Worm (Caenorhabditis elegans): ENCODE measurements around the gene col-105.

Gene col-105

ce11 chrIV:1310337-1310736 lies 48.7 kb downstream of the col-105 start:
- no peak for TF ChIP-seq unc-62 (GFP tag; optimal IDR thresholded peaks at IDR 0.05)

DNA sequence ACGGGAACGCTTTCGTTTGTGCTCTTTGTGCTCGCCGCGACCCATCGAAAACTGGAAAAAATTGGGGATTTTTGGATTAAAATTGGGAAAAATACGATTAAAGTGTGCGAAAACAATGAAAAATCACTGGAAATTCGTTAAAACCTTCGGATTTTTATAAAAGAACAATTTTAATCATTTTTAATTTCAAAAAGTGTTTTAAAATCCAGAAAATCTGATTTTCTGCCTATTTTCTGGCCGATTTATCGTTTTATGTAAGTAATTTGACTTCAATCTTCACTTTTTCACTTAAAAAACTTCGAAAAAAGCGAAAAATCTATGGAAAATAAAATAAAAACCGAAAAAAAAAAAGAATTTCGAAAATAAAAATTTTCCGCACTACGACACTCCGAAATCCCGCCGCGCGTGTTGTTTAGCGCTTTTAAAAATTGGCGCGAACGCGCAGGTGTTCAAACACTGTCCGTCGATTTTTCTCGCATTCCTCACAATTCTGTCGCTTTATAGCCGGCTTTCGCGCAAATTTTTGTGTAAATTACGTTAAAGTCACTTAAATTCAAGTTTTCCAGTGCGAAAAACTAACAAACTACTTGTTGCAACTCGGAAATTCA lies 49.3 kb downstream of the col-105 start, which contains the start of the genes ddx-46 and F53H1.4:
ddx-46 (minus strand) TSS at position 51 of the 608 bp plus-strand sequence.
F53H1.4 (plus strand) TSS at position 567 of the 608 bp plus-strand sequence.
- TF ChIP-seq unc-62 (GFP tag; optimal IDR thresholded peaks at IDR 0.05) = no peak

Data from whole organism, dauer.